Fruit fly (Drosophila melanogaster) whole organism, embryonic: ENCODE measurements around the gene CG43255.
A peak's percentile ranks its signal among the peaks of the same experiment; 100 is the strongest.

Source experiments
- Ada2b ChIP-seq: fragments of 200-800 bp; sonication (Bioruptor generic); IDR thresholded peaks from 2 replicates; pipeline ENCODE4 v1.3.6; 2022; ENCODE audit warnings: missing biosample characterization, missing genetic modification characterization
- Atf6 ChIP-seq: fragments of 200-800 bp; sonication (Bioruptor generic); IDR thresholded peaks from 2 replicates; pipeline ENCODE4 v1.3.6; 2022; ENCODE audit warnings: missing biosample characterization, missing genetic modification characterization
- CG10267 ChIP-seq: fragments of 200-800 bp; sonication (Bioruptor generic); optimal IDR thresholded peaks from 2 replicates; lab custom pipeline; 2018; ENCODE audit warnings: missing biosample characterization, mild to moderate bottlenecking, missing genetic modification characterization, moderate library complexity
- CG10654 ChIP-seq: fragments of 200-800 bp; sonication (Bioruptor generic); optimal IDR thresholded peaks from 2 replicates; lab custom pipeline; 2016; ENCODE audit warnings: missing biosample characterization, missing genetic modification characterization
- CG10979 ChIP-seq: fragments of 200-800 bp; sonication (Bioruptor generic); optimal IDR thresholded peaks from 2 replicates; lab custom pipeline; 2018; ENCODE audit warnings: missing biosample characterization, mild to moderate bottlenecking, missing genetic modification characterization, moderate library complexity
- CG12155 ChIP-seq: fragments of 200-800 bp; sonication (Bioruptor generic); optimal IDR thresholded peaks from 3 replicates; lab custom pipeline; 2016; ENCODE audit warnings: missing biosample characterization, missing genetic modification characterization
- CG12391 ChIP-seq: fragments of 200-800 bp; sonication (Bioruptor generic); optimal IDR thresholded peaks from 3 replicates; lab custom pipeline; 2018; ENCODE audit warnings: missing biosample characterization, mild to moderate bottlenecking, missing genetic modification characterization, moderate library complexity
- CG13287 ChIP-seq: fragments of 200-800 bp; sonication (Bioruptor generic); IDR thresholded peaks from 2 replicates; pipeline ENCODE4 v1.3.6; 2022; ENCODE audit warnings: missing biosample characterization, missing genetic modification characterization; ENCODE audit not compliant: partially characterized antibody
- CG13424 ChIP-seq: fragments of 200-800 bp; sonication (Bioruptor generic); optimal IDR thresholded peaks from 2 replicates; lab custom pipeline; 2019; ENCODE audit warnings: missing biosample characterization, mild to moderate bottlenecking, missing genetic modification characterization, moderate library complexity
- CG14050 ChIP-seq: fragments of 200-800 bp; sonication (Bioruptor generic); IDR thresholded peaks from 3 replicates; pipeline ENCODE4 v1.3.6; 2022; ENCODE audit warnings: missing biosample characterization, missing genetic modification characterization
- CG2120 ChIP-seq: fragments of 200-800 bp; sonication (Bioruptor generic); optimal IDR thresholded peaks from 3 replicates; lab custom pipeline; 2016; ENCODE audit warnings: missing biosample characterization, missing genetic modification characterization
- CG2875 ChIP-seq: fragments of 200-800 bp; sonication (Bioruptor generic); optimal IDR thresholded peaks from 2 replicates; lab custom pipeline; 2017; ENCODE audit warnings: missing biosample characterization, mild to moderate bottlenecking, missing genetic modification characterization, missing genetic modification reagents
- CG7786 ChIP-seq: fragments of 200-800 bp; sonication (Bioruptor generic); optimal IDR thresholded peaks from 2 replicates; lab custom pipeline; 2016; ENCODE audit warnings: missing biosample characterization, missing genetic modification characterization
- CG7839 ChIP-seq: fragments of 200-800 bp; sonication (Bioruptor generic); optimal IDR thresholded peaks from 3 replicates; lab custom pipeline; 2018; ENCODE audit warnings: missing biosample characterization, mild to moderate bottlenecking, missing genetic modification characterization, moderate library complexity
- Dek ChIP-seq: fragments of 200-800 bp; sonication (Bioruptor generic); optimal IDR thresholded peaks from 3 replicates; lab custom pipeline; 2019; ENCODE audit warnings: missing biosample characterization, mild to moderate bottlenecking, missing genetic modification characterization, moderate library complexity
- ERR ChIP-seq: fragments of 200-800 bp; sonication (Bioruptor generic); optimal IDR thresholded peaks from 2 replicates; lab custom pipeline; 2016; ENCODE audit warnings: missing biosample characterization, missing genetic modification characterization
- Gug ChIP-seq: fragments of 200-800 bp; sonication (Bioruptor generic); IDR thresholded peaks from 4 replicates; pipeline ENCODE4 v1.3.6; 2022; ENCODE audit warnings: missing biosample characterization, missing genetic modification characterization
- HLH54F ChIP-seq: fragments of 200-800 bp; sonication (Bioruptor generic); optimal IDR thresholded peaks from 3 replicates; lab custom pipeline; 2016; ENCODE audit warnings: missing biosample characterization, missing genetic modification characterization
- Med ChIP-seq: fragments of 200-800 bp; sonication (Bioruptor generic); peaks from one replicate; lab custom pipeline; 2016; ENCODE audit warnings: missing biosample characterization, missing genetic modification characterization, mild to moderate bottlenecking, inconsistent platforms, moderate library complexity
- Mrtf ChIP-seq: fragments of 200-800 bp; sonication (Bioruptor generic); IDR thresholded peaks from 3 replicates; pipeline ENCODE4 v1.3.6; 2022; ENCODE audit warnings: missing biosample characterization, missing genetic modification characterization
- Rfx ChIP-seq: fragments of 200-800 bp; sonication (Bioruptor generic); IDR thresholded peaks from 2 replicates; pipeline ENCODE4 v1.3.6; 2022; ENCODE audit warnings: missing biosample characterization, missing genetic modification characterization
- Rx ChIP-seq: fragments of 200-800 bp; sonication (Bioruptor generic); IDR thresholded peaks from 2 replicates; pipeline ENCODE4 v1.3.6; 2022; ENCODE audit warnings: missing biosample characterization, missing genetic modification characterization
- Vsx1 ChIP-seq: fragments of 200-800 bp; sonication (Bioruptor generic); optimal IDR thresholded peaks from 2 replicates; lab custom pipeline; 2017; ENCODE audit warnings: missing biosample characterization, mild to moderate bottlenecking, missing genetic modification characterization, missing genetic modification reagents
- Xbp1 ChIP-seq: fragments of 200-800 bp; sonication (Bioruptor generic); optimal IDR thresholded peaks from 3 replicates; lab custom pipeline; 2016; ENCODE audit warnings: missing biosample characterization, mild to moderate bottlenecking, missing genetic modification characterization
- Xrp1 ChIP-seq: fragments of 200-800 bp; sonication (Bioruptor generic); IDR thresholded peaks from 2 replicates; pipeline ENCODE4 v1.3.6; 2022; ENCODE audit warnings: missing biosample characterization, missing genetic modification characterization
- bcd ChIP-seq: fragments of 200-800 bp; sonication (Bioruptor generic); optimal IDR thresholded peaks from 2 replicates; lab custom pipeline; 2017; ENCODE audit warnings: missing biosample characterization, mild to moderate bottlenecking, missing genetic modification characterization
- ci ChIP-seq: fragments of 200-800 bp; sonication (Bioruptor generic); IDR thresholded peaks from 3 replicates; pipeline ENCODE4 v1.3.6; 2022; ENCODE audit warnings: missing biosample characterization, missing genetic modification characterization
- dati ChIP-seq: fragments of 200-800 bp; sonication (Bioruptor generic); IDR thresholded peaks from 2 replicates; pipeline ENCODE4 v1.3.6; 2022; ENCODE audit warnings: missing biosample characterization, missing genetic modification characterization
- dmrt99B ChIP-seq: fragments of 200-800 bp; sonication (Bioruptor generic); optimal IDR thresholded peaks from 2 replicates; lab custom pipeline; 2018; ENCODE audit warnings: missing biosample characterization, mild to moderate bottlenecking, missing genetic modification characterization, moderate library complexity
- fd96Cb ChIP-seq: fragments of 200-800 bp; sonication (Bioruptor generic); optimal IDR thresholded peaks from 2 replicates; lab custom pipeline; 2018; ENCODE audit warnings: missing biosample characterization, mild to moderate bottlenecking, missing genetic modification characterization, moderate library complexity
- grau ChIP-seq: fragments of 200-800 bp; optimal IDR thresholded peaks from 3 replicates; lab custom pipeline; 2019; ENCODE audit warnings: missing biosample characterization, mild to moderate bottlenecking, missing genetic modification characterization, moderate library complexity
- ind ChIP-seq: fragments of 200-800 bp; sonication (Bioruptor generic); optimal IDR thresholded peaks from 3 replicates; lab custom pipeline; 2016; ENCODE audit warnings: missing biosample characterization, missing genetic modification characterization
- inv ChIP-seq: fragments of 200-800 bp; sonication (Bioruptor generic); IDR thresholded peaks from 2 replicates; pipeline ENCODE4 v1.3.6; 2022; ENCODE audit warnings: missing biosample characterization, missing genetic modification characterization; ENCODE audit not compliant: partially characterized antibody
- lab ChIP-seq: fragments of 200-800 bp; sonication (Bioruptor generic); optimal IDR thresholded peaks from 3 replicates; lab custom pipeline; 2017; ENCODE audit warnings: missing biosample characterization, missing genetic modification characterization, mild to moderate bottlenecking, moderate library complexity, missing genetic modification reagents
- mam ChIP-seq: fragments of 200-800 bp; sonication (Bioruptor generic); optimal IDR thresholded peaks from 3 replicates; lab custom pipeline; 2016; ENCODE audit warnings: missing biosample characterization, missing genetic modification characterization
- oc ChIP-seq: fragments of 200-800 bp; sonication (Bioruptor generic); optimal IDR thresholded peaks from 2 replicates; lab custom pipeline; 2018; ENCODE audit warnings: missing biosample characterization, mild to moderate bottlenecking, missing genetic modification characterization, moderate library complexity
- p53 ChIP-seq: fragments of 200-800 bp; sonication (Bioruptor generic); optimal IDR thresholded peaks from 2 replicates; lab custom pipeline; 2016; ENCODE audit warnings: missing biosample characterization, missing genetic modification characterization
- pnt ChIP-seq: fragments of 200-800 bp; sonication (Bioruptor generic); optimal IDR thresholded peaks from 3 replicates; lab custom pipeline; 2016; ENCODE audit warnings: missing biosample characterization, missing genetic modification characterization
- prd ChIP-seq, 3 experiments: fragments of >200 bp in 2 of 3; fragments of 200-800 bp in 1 of 3; sonication (Bioruptor generic) in 1 of 3; optimal IDR thresholded peaks in 2 of 3; IDR thresholded peaks in 1 of 3; 2 replicates in 2 of 3; 3 replicates in 1 of 3; pipeline versions ENCODE4 v1.3.6 to Lab custom; 2017 to 2022; ENCODE audit warnings: missing biosample characterization in 1 of 3, missing genetic modification characterization in 1 of 3
- schlank ChIP-seq: fragments of 200-800 bp; sonication (Bioruptor generic); optimal IDR thresholded peaks from 2 replicates; lab custom pipeline; 2018; ENCODE audit warnings: missing biosample characterization, mild to moderate bottlenecking, missing genetic modification characterization
- sens ChIP-seq: fragments of 200-800 bp; sonication (Bioruptor generic); peaks from one replicate; lab custom pipeline; 2016; ENCODE audit warnings: missing biosample characterization, missing genetic modification characterization
- sob ChIP-seq: fragments of 200-800 bp; sonication (Bioruptor generic); IDR thresholded peaks from 2 replicates; pipeline ENCODE4 v1.3.6; 2022; ENCODE audit warnings: missing biosample characterization, missing genetic modification characterization
- sqz ChIP-seq: fragments of 200-800 bp; sonication (Bioruptor generic); optimal IDR thresholded peaks from 3 replicates; lab custom pipeline; 2018; ENCODE audit warnings: missing biosample characterization, mild to moderate bottlenecking, missing genetic modification characterization
- tll ChIP-seq, 2 experiments: fragments of 200-800 bp in 1 of 2; fragments of >200 bp in 1 of 2; sonication (Bioruptor generic) in 1 of 2; optimal IDR thresholded peaks; 2 replicates each; lab custom pipeline; 2017 to 2019; ENCODE audit warnings: missing biosample characterization in 2 of 2, missing genetic modification characterization in 2 of 2, mild to moderate bottlenecking in 1 of 2, moderate library complexity in 1 of 2
- tup ChIP-seq: fragments of 200-800 bp; sonication (Bioruptor generic); optimal IDR thresholded peaks from 2 replicates; lab custom pipeline; 2016; ENCODE audit warnings: missing biosample characterization, mild to moderate bottlenecking, missing genetic modification characterization, moderate library complexity
- twi ChIP-seq: fragments of 200-800 bp; optimal IDR thresholded peaks from 2 replicates; lab custom pipeline; 2019; ENCODE audit warnings: missing biosample characterization, mild to moderate bottlenecking, missing genetic modification characterization, moderate library complexity
- wdn ChIP-seq: fragments of 200-800 bp; sonication (Bioruptor generic); IDR thresholded peaks from 2 replicates; pipeline ENCODE4 v1.3.6; 2022; ENCODE audit warnings: missing biosample characterization, missing genetic modification characterization
- zfh1 ChIP-seq: fragments of 200-800 bp; sonication (Bioruptor generic); IDR thresholded peaks from 3 replicates; pipeline ENCODE4 v1.3.6; 2022; ENCODE audit warnings: missing biosample characterization, missing genetic modification characterization

CG43255 gene

DNA sequence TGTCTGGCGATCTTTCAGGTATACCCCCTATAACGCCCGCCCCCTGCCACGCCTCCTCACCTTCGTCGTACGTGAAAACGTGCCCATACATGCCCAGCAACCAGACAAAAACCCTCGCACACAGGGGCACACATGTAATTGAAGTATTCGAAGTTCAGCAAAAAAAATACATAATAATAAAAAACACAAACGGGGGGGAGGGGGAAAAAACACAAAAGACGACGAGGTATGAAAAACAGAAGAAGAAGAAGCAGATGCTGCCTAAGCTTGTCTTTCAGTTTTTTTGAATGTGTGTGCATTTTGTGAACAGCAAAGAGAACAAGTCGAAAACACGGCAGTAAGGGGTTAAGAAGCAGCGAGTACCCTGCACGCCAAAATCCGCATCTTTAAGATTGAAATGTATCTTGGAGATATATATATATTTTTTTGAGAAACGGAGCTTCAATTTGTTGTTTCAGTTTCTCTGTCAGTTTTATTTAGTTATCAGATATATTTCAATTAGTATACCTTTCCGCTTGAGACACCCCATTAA is 34.8 kb upstream of the CG43255 start (continued):
- TF ChIP-seq ERR (no peak), sqz (GFP tag; lab: Kevin White, UChicago) (peak; percentile 26), zfh1 (GFP tag; lab: Robert Waterston, UW) (no peak), CG2875 (GFP tag; lab: Kevin White, UChicago) (no peak), Gug (GFP tag; lab: Robert Waterston, UW) (no peak), lab (peak; percentile 11), Xrp1 (GFP tag; lab: Robert Waterston, UW) (peak; percentile 14; the same call in 1 of the 2 replicates), sob (0 out of 2 replicates have a peak, but pooled peaks have one; percentile 10), schlank (no peak), Dek (tag; lab: Kevin White, UChicago) (no peak), CG7839 (tag; lab: Kevin White, UChicago) (peak; percentile 10), CG10267 (tag; lab: Kevin White, UChicago) (no peak), CG13287 (GFP tag; lab: Robert Waterston, UW) (no peak), Med (peak; percentile 63), CG12155 (no peak)
- TF ChIP-seq, all 482 proteins: peak for 18

DNA sequence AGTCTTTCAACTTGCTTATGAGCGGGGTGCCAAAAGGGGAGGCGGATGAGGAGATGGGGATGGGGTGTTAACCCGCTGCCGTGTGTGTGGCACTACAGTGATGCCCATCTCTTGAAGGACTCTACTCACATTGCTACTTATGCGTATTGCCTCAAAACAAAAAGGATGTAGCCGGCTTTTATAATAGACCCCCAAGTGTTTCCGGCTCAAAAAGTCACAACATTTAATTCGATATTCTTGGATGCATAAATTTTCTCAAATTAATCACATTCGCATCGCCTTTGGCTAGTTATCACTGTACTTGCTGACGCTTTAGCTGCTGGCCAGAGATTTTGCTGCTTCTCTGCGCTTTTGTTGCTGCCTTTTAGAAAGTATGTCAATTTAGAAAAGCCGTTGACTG is 32.8 kb upstream of the CG43255 start:
- TF ChIP-seq mam (peak; percentile 37), sens (GFP tag; lab: Kevin White, UChicago) (peak; percentile 41), Rfx (peak; percentile 21; the same call in 1 of the 2 replicates), prd (optimal IDR thresholded peaks at IDR 0.05; lab: Kevin White, UChicago) (no peak), prd (GFP tag; IDR thresholded peaks at IDR 0.05; lab: Robert Waterston, UW) (peak; percentile 51; the same call in 2 of the 3 replicates), CG2120 (GFP tag; lab: Kevin White, UChicago) (peak; percentile 29), CG13424 (peak; percentile 22), CG10654 (GFP tag; lab: Kevin White, UChicago) (peak; percentile 1), grau (peak; percentile 78), HLH54F (GFP tag; lab: Kevin White, UChicago) (peak; percentile 9), Atf6 (GFP tag; lab: Robert Waterston, UW) (0 out of 2 replicates have a peak, but pooled peaks have one; percentile 9), Ada2b (GFP tag; lab: Robert Waterston, UW) (peak; percentile 37; the same call in 1 of the 2 replicates), CG14050 (GFP tag; lab: Robert Waterston, UW) (0 out of 3 replicates have a peak, but pooled peaks have one; percentile 9), p53 (GFP tag; lab: Kevin White, UChicago) (no peak), wdn (GFP tag; lab: Robert Waterston, UW) (0 out of 2 replicates have a peak, but pooled peaks have one; percentile 3), twi (tag; lab: Kevin White, UChicago) (no peak), fd96Cb (tag; lab: Kevin White, UChicago) (peak; percentile 12), tup (GFP tag; lab: Kevin White, UChicago) (no peak), CG10979 (tag; lab: Kevin White, UChicago) (peak; percentile 1), bcd (peak; percentile 5), pnt (GFP tag; lab: Kevin White, UChicago) (peak; percentile 30), tll (GFP tag; optimal IDR thresholded peaks at IDR 0.05; lab: Kevin White, UChicago) (no peak), ind (peak; percentile 46), CG12391 (tag; lab: Kevin White, UChicago) (peak; percentile 3), ci (GFP tag; lab: Robert Waterston, UW) (peak; percentile 64; the same call in 1 of the 3 replicates), dati (GFP tag; lab: Robert Waterston, UW) (peak; percentile 41; the same call in 1 of the 2 replicates), Vsx1 (GFP tag; lab: Kevin White, UChicago) (no peak), Rx (GFP tag; lab: Robert Waterston, UW) (no peak), inv (GFP tag; lab: Robert Waterston, UW) (no peak), CG7839 (tag; lab: Kevin White, UChicago) (peak; percentile 21), CG7786 (GFP tag; lab: Kevin White, UChicago) (peak; percentile 2), Xbp1 (GFP tag; lab: Kevin White, UChicago) (no peak), oc (tag; lab: Kevin White, UChicago) (no peak), dmrt99B (tag; lab: Kevin White, UChicago) (peak; percentile 43), Mrtf (GFP tag; lab: Robert Waterston, UW) (0 out of 3 replicates have a peak, but pooled peaks have one; percentile 52)
